Fruit fly (Drosophila melanogaster) whole organism, embryonic: ENCODE results near the gene BBS1.

Source experiments
- CG10267 ChIP-seq: fragments of 200-800 bp; sonication (Bioruptor generic); optimal IDR thresholded peaks from 2 replicates; lab custom pipeline; 2018; ENCODE audit warnings: missing biosample characterization, mild to moderate bottlenecking, missing genetic modification characterization, moderate library complexity
- CG11093 ChIP-seq: fragments of 200-800 bp; sonication (Bioruptor generic); IDR thresholded peaks from 3 replicates; pipeline ENCODE4 v1.3.6; 2022; ENCODE audit warnings: missing biosample characterization, missing genetic modification characterization
- CG11456 ChIP-seq: fragments of 200-800 bp; sonication (Bioruptor generic); IDR thresholded peaks from 3 replicates; pipeline ENCODE4 v1.3.6; 2022; ENCODE audit warnings: missing biosample characterization, missing genetic modification characterization
- CG11560 ChIP-seq: fragments of 200-800 bp; sonication (Bioruptor generic); IDR thresholded peaks from 3 replicates; pipeline ENCODE4 v1.3.6; 2022; ENCODE audit warnings: missing biosample characterization, missing genetic modification characterization
- CG12236 ChIP-seq: fragments of 200-800 bp; sonication (Bioruptor generic); optimal IDR thresholded peaks from 2 replicates; lab custom pipeline; 2016; ENCODE audit warnings: missing biosample characterization, missing genetic modification characterization
- CG13287 ChIP-seq: fragments of 200-800 bp; sonication (Bioruptor generic); IDR thresholded peaks from 2 replicates; pipeline ENCODE4 v1.3.6; 2022; ENCODE audit warnings: missing biosample characterization, missing genetic modification characterization; ENCODE audit not compliant: partially characterized antibody
- CG17802 ChIP-seq: fragments of 200-800 bp; sonication (Bioruptor generic); optimal IDR thresholded peaks from 2 replicates; lab custom pipeline; 2018; ENCODE audit warnings: missing biosample characterization, mild to moderate bottlenecking, missing genetic modification characterization, moderate library complexity
- CG18262 ChIP-seq: fragments of 200-800 bp; optimal IDR thresholded peaks from 3 replicates; lab custom pipeline; 2019; ENCODE audit warnings: missing biosample characterization, mild to moderate bottlenecking, missing genetic modification characterization, moderate library complexity
- CG18599 ChIP-seq: fragments of 200-800 bp; sonication (Bioruptor generic); optimal IDR thresholded peaks from 3 replicates; lab custom pipeline; 2017; ENCODE audit warnings: missing biosample characterization, missing genetic modification characterization, mild to moderate bottlenecking, moderate library complexity, missing genetic modification reagents
- CG18764 ChIP-seq: fragments of 200-800 bp; sonication (Bioruptor generic); optimal IDR thresholded peaks from 3 replicates; lab custom pipeline; 2016; ENCODE audit warnings: missing biosample characterization, missing genetic modification characterization
- CG3065 ChIP-seq: fragments of 200-800 bp; sonication (Bioruptor generic); optimal IDR thresholded peaks from 2 replicates; lab custom pipeline; 2016; ENCODE audit warnings: missing biosample characterization, missing genetic modification characterization
- CG31365 ChIP-seq: fragments of 200-800 bp; sonication (Bioruptor generic); optimal IDR thresholded peaks from 2 replicates; lab custom pipeline; 2018; ENCODE audit warnings: missing biosample characterization, mild to moderate bottlenecking, missing genetic modification characterization
- CG5180 ChIP-seq: fragments of 200-800 bp; sonication (Bioruptor generic); optimal IDR thresholded peaks from 3 replicates; lab custom pipeline; 2017; ENCODE audit warnings: missing biosample characterization, missing genetic modification characterization, mild to moderate bottlenecking, moderate library complexity, missing genetic modification reagents
- CG6689 ChIP-seq: fragments of 200-800 bp; sonication (Bioruptor generic); IDR thresholded peaks from 2 replicates; pipeline ENCODE4 v1.3.6; 2022; ENCODE audit warnings: missing biosample characterization, missing genetic modification characterization
- CG6791 ChIP-seq: fragments of 200-800 bp; sonication (Bioruptor generic); IDR thresholded peaks from 3 replicates; pipeline ENCODE4 v1.3.6; 2022; ENCODE audit warnings: missing biosample characterization, missing genetic modification characterization; ENCODE audit not compliant: partially characterized antibody
- CG7357 ChIP-seq: fragments of 200-800 bp; sonication (Bioruptor generic); IDR thresholded peaks from 3 replicates; pipeline ENCODE4 v1.3.6; 2022; ENCODE audit warnings: missing biosample characterization, missing genetic modification characterization
- CG8388 ChIP-seq: fragments of 200-800 bp; sonication (Bioruptor generic); optimal IDR thresholded peaks from 2 replicates; lab custom pipeline; 2019; ENCODE audit warnings: missing biosample characterization, mild to moderate bottlenecking, missing genetic modification characterization, moderate library complexity
- Camta ChIP-seq: fragments of 200-800 bp; sonication (Bioruptor generic); optimal IDR thresholded peaks from 2 replicates; lab custom pipeline; 2016; ENCODE audit warnings: missing biosample characterization, missing genetic modification characterization
- Deaf1 ChIP-seq: fragments of 200-800 bp; optimal IDR thresholded peaks from 3 replicates; lab custom pipeline; 2019; ENCODE audit warnings: missing biosample characterization, mild to moderate bottlenecking, missing genetic modification characterization, moderate library complexity
- Dll ChIP-seq: fragments of 200-800 bp; sonication (Bioruptor generic); IDR thresholded peaks from 4 replicates; pipeline ENCODE4 v1.3.6; 2022; ENCODE audit warnings: missing biosample characterization, missing genetic modification characterization; ENCODE audit not compliant: partially characterized antibody
- Ets65A ChIP-seq: fragments of 200-800 bp; sonication (Bioruptor generic); peaks from one replicate; lab custom pipeline; 2016; ENCODE audit warnings: missing biosample characterization, missing genetic modification characterization
- Ets97D ChIP-seq: fragments of 200-800 bp; sonication (Bioruptor generic); optimal IDR thresholded peaks from 3 replicates; lab custom pipeline; 2016; ENCODE audit warnings: missing biosample characterization, missing genetic modification characterization
- H15 ChIP-seq: fragments of 200-800 bp; sonication (Bioruptor generic); IDR thresholded peaks from 3 replicates; pipeline ENCODE4 v1.3.6; 2022; ENCODE audit warnings: missing biosample characterization, missing genetic modification characterization
- H2.0 ChIP-seq: fragments of 200-800 bp; sonication (Bioruptor generic); IDR thresholded peaks from 2 replicates; pipeline ENCODE4 v1.3.6; 2022; ENCODE audit warnings: missing biosample characterization, missing genetic modification characterization
- HmgZ ChIP-seq: fragments of 200-800 bp; sonication (Bioruptor generic); optimal IDR thresholded peaks from 2 replicates; lab custom pipeline; 2018; ENCODE audit warnings: missing biosample characterization, mild to moderate bottlenecking, missing genetic modification characterization
- Max ChIP-seq: fragments of 200-800 bp; sonication (Bioruptor generic); optimal IDR thresholded peaks from 2 replicates; lab custom pipeline; 2016; ENCODE audit warnings: missing biosample characterization, mild to moderate bottlenecking, missing genetic modification characterization
- PHDP ChIP-seq: fragments of 200-800 bp; sonication (Bioruptor generic); optimal IDR thresholded peaks from 3 replicates; lab custom pipeline; 2018; ENCODE audit warnings: missing biosample characterization, mild to moderate bottlenecking, missing genetic modification characterization, moderate library complexity
- ac ChIP-seq: fragments of 200-800 bp; sonication (Bioruptor generic); optimal IDR thresholded peaks from 3 replicates; lab custom pipeline; 2017; ENCODE audit warnings: missing biosample characterization, mild to moderate bottlenecking, missing genetic modification characterization
- aop ChIP-seq: fragments of 200-800 bp; sonication (Bioruptor generic); IDR thresholded peaks from 2 replicates; pipeline ENCODE4 v1.3.6; 2022; ENCODE audit warnings: missing biosample characterization, missing genetic modification characterization
- ap ChIP-seq: fragments of 200-800 bp; sonication (Bioruptor generic); IDR thresholded peaks from 2 replicates; pipeline ENCODE4 v1.3.6; 2022; ENCODE audit warnings: missing biosample characterization, missing genetic modification characterization
- bigmax ChIP-seq: fragments of 200-800 bp; sonication (Bioruptor generic); optimal IDR thresholded peaks from 2 replicates; lab custom pipeline; 2018; ENCODE audit warnings: missing biosample characterization, mild to moderate bottlenecking, missing genetic modification characterization
- btn ChIP-seq: fragments of 200-800 bp; sonication (Bioruptor generic); optimal IDR thresholded peaks from 2 replicates; lab custom pipeline; 2016; ENCODE audit warnings: missing biosample characterization, missing genetic modification characterization
- cas ChIP-seq: fragments of 200-800 bp; sonication (Bioruptor generic); IDR thresholded peaks from 2 replicates; pipeline ENCODE4 v1.3.6; 2022; ENCODE audit warnings: missing biosample characterization, missing genetic modification characterization
- danr ChIP-seq: fragments of 200-800 bp; sonication (Bioruptor generic); IDR thresholded peaks from 2 replicates; pipeline ENCODE4 v1.3.6; 2022; ENCODE audit warnings: missing biosample characterization, missing genetic modification characterization
- eve ChIP-seq, 2 experiments: fragments of >200 bp; optimal IDR thresholded peaks; 2 replicates each; lab custom pipeline; 2017; ENCODE audit warnings: missing biosample characterization in 2 of 2, missing genetic modification characterization in 2 of 2
- gro ChIP-seq: fragments of 200-800 bp; sonication (Bioruptor generic); optimal IDR thresholded peaks from 2 replicates; lab custom pipeline; 2016; ENCODE audit warnings: missing biosample characterization, missing genetic modification characterization
- lbe ChIP-seq: fragments of 200-800 bp; sonication (Bioruptor generic); optimal IDR thresholded peaks from 2 replicates; lab custom pipeline; 2016; ENCODE audit warnings: missing biosample characterization, mild to moderate bottlenecking, missing genetic modification characterization
- ro ChIP-seq: fragments of 200-800 bp; sonication (Bioruptor generic); IDR thresholded peaks from 2 replicates; pipeline ENCODE4 v1.3.6; 2022; ENCODE audit warnings: missing biosample characterization, missing genetic modification characterization
- run ChIP-seq: fragments of 200-800 bp; sonication (Bioruptor generic); optimal IDR thresholded peaks from 3 replicates; lab custom pipeline; 2018; ENCODE audit warnings: missing biosample characterization, mild to moderate bottlenecking, missing genetic modification characterization
- scrt ChIP-seq: fragments of 200-800 bp; sonication (Bioruptor generic); optimal IDR thresholded peaks from 2 replicates; lab custom pipeline; 2018; ENCODE audit warnings: missing biosample characterization, mild to moderate bottlenecking, missing genetic modification characterization, moderate library complexity
- sim ChIP-seq: fragments of 200-800 bp; sonication (Bioruptor generic); IDR thresholded peaks from 2 replicates; pipeline ENCODE4 v1.3.6; 2022; ENCODE audit warnings: missing biosample characterization, missing genetic modification characterization
- sima ChIP-seq: fragments of 200-800 bp; sonication (Bioruptor generic); optimal IDR thresholded peaks from 2 replicates; lab custom pipeline; 2016; ENCODE audit warnings: missing biosample characterization, missing genetic modification characterization
- sna ChIP-seq: fragments of 200-800 bp; sonication (Bioruptor generic); IDR thresholded peaks from 2 replicates; pipeline ENCODE4 v1.3.6; 2022; ENCODE audit warnings: missing biosample characterization, missing genetic modification characterization; ENCODE audit not compliant: partially characterized antibody
- tna ChIP-seq: fragments of 200-800 bp; sonication (Bioruptor generic); IDR thresholded peaks from 2 replicates; pipeline ENCODE4 v1.3.6; 2022; ENCODE audit warnings: missing biosample characterization, missing genetic modification characterization; ENCODE audit not compliant: partially characterized antibody
- unc-4 ChIP-seq: fragments of 200-800 bp; sonication (Bioruptor generic); IDR thresholded peaks from 2 replicates; pipeline ENCODE4 v1.3.6; 2022; ENCODE audit warnings: missing biosample characterization, missing genetic modification characterization; ENCODE audit not compliant: partially characterized antibody
- vfl ChIP-seq: fragments of 200-800 bp; sonication (Bioruptor generic); optimal IDR thresholded peaks from 2 replicates; lab custom pipeline; 2016; ENCODE audit warnings: missing biosample characterization, missing genetic modification characterization
- zen2 ChIP-seq: fragments of 200-800 bp; sonication (Bioruptor generic); IDR thresholded peaks from 3 replicates; pipeline ENCODE4 v1.3.6; 2022; ENCODE audit warnings: missing biosample characterization, missing genetic modification characterization; ENCODE audit not compliant: partially characterized antibody

The BBS1 gene

dm6 chr3L:7133699-7134655 is 8.3 kb downstream of the BBS1 start, which contains the start of gene melt (continued):
- peak; percentile 77 for TF ChIP-seq CG7357 (GFP tag; lab: Robert Waterston, UW)
- TF ChIP-seq Camta (GFP tag; lab: Kevin White, UChicago), result peak; percentile 89
- peak; percentile 71 for TF ChIP-seq sima
- TF ChIP-seq CG11093, result peak; percentile 82; the same call in 2 of the 3 replicates
- TF ChIP-seq CG12236 (GFP tag; lab: Kevin White, UChicago), result peak; percentile 71
- TF ChIP-seq eve (GFP tag; optimal IDR thresholded peaks at IDR 0.05; lab: Kevin White, UChicago), result no peak
- TF ChIP-seq CG13287 (GFP tag; lab: Robert Waterston, UW), result peak; percentile 34; the same call in 1 of the 2 replicates
- peak; percentile 41; the same call in 1 of the 2 replicates for TF ChIP-seq tna (GFP tag; lab: Robert Waterston, UW)
- TF ChIP-seq btn, result peak; percentile 81
- TF ChIP-seq CG17802 (tag; lab: Kevin White, UChicago), result peak; percentile 46
- TF ChIP-seq vfl, result peak; percentile 81
- TF ChIP-seq CG18262 (tag; lab: Kevin White, UChicago), result peak; percentile 94
- peak; percentile 77 for TF ChIP-seq CG8388
- peak; percentile 90 for TF ChIP-seq Deaf1 (tag; lab: Kevin White, UChicago)
- TF ChIP-seq sim (GFP tag; lab: Robert Waterston, UW), result no peak
- TF ChIP-seq ap (GFP tag; lab: Robert Waterston, UW), result peak; percentile 47
- peak; percentile 74 for TF ChIP-seq CG5180
- peak; percentile 82 for TF ChIP-seq PHDP (tag; lab: Kevin White, UChicago)
- no peak for TF ChIP-seq CG31365 (tag; lab: Kevin White, UChicago)
- TF ChIP-seq CG10267, result peak; percentile 84
- 0 out of 3 replicates have a peak, but pooled peaks have one; percentile 58 for TF ChIP-seq H15 (GFP tag; lab: Robert Waterston, UW)
- peak; percentile 68 for TF ChIP-seq CG3065
- no peak for TF ChIP-seq cas (GFP tag; lab: Robert Waterston, UW)
- peak; percentile 62; the same call in 1 of the 2 replicates for TF ChIP-seq ro (GFP tag; lab: Robert Waterston, UW)
- peak; percentile 74 for TF ChIP-seq HmgZ (tag; lab: Kevin White, UChicago)
- no peak for TF ChIP-seq bigmax (GFP tag; lab: Kevin White, UChicago)
- peak; percentile 87 for TF ChIP-seq Ets97D (GFP tag; lab: Kevin White, UChicago)
- TF ChIP-seq lbe (GFP tag; lab: Kevin White, UChicago), result peak; percentile 64
- peak; percentile 43; the same call in 1 of the 3 replicates for TF ChIP-seq CG11560
- peak; percentile 53 for TF ChIP-seq H2.0
- no peak for TF ChIP-seq sna (GFP tag; lab: Robert Waterston, UW)
- TF ChIP-seq aop (GFP tag; lab: Robert Waterston, UW), result no peak
- peak; percentile 19; the same call in 1 of the 3 replicates for TF ChIP-seq zen2 (GFP tag; lab: Robert Waterston, UW)
- TF ChIP-seq Ets65A (GFP tag; lab: Kevin White, UChicago), result peak; percentile 98
- TF ChIP-seq scrt, result peak; percentile 76
- TF ChIP-seq Max (GFP tag; lab: Kevin White, UChicago), result peak; percentile 91
- peak; percentile 90 for TF ChIP-seq CG6689 (GFP tag; lab: Robert Waterston, UW)
- TF ChIP-seq CG6791 (GFP tag; lab: Robert Waterston, UW), result no peak; the same call in 2 of the 3 replicates
- peak; percentile 51; the same call in 1 of the 2 replicates for TF ChIP-seq danr (GFP tag; lab: Robert Waterston, UW)
- TF ChIP-seq run (tag; lab: Kevin White, UChicago), result peak; percentile 72
- peak; percentile 71 for TF ChIP-seq CG18764 (GFP tag; lab: Kevin White, UChicago)
- no peak for TF ChIP-seq Dll (GFP tag; lab: Robert Waterston, UW)
- TF ChIP-seq ac (GFP tag; lab: Kevin White, UChicago), result peak; percentile 70
- 0 out of 2 replicates have a peak, but pooled peaks have one; percentile 39 for TF ChIP-seq unc-4
- TF ChIP-seq gro, result peak; percentile 90
- TF ChIP-seq CG18599, result peak; percentile 85
- 0 out of 3 replicates have a peak, but pooled peaks have one; percentile 56 for TF ChIP-seq CG11456
